Fruit fly (Drosophila melanogaster): ENCODE measurements around the gene CG12104.
A peak's percentile ranks its signal among the peaks of the same experiment; 100 is the strongest.

The CG12104 gene

dm6 chr3L:1609611-1610010, 7.1 kb upstream of the CG12104 start (continued):
- TF ChIP-seq Hr38 (GFP tag; optimal IDR thresholded peaks at IDR 0.05) = no peak
- no peak for TF ChIP-seq cyc (GFP tag; optimal IDR thresholded peaks at IDR 0.05)
- TF ChIP-seq net (GFP tag; optimal IDR thresholded peaks at IDR 0.05) = peak; percentile 21
- TF ChIP-seq Eip78C (GFP tag) = peak; percentile 77
- no peak for TF ChIP-seq pdm3 (GFP tag; optimal IDR thresholded peaks at IDR 0.05)
- TF ChIP-seq Eip75B (GFP tag; optimal IDR thresholded peaks at IDR 0.05) = no peak
- TF ChIP-seq CG15336 (GFP tag; IDR thresholded peaks at IDR 0.05) = peak; percentile 46; the same call in 1 of the 2 replicates
- TF ChIP-seq Ets21C (GFP tag; optimal IDR thresholded peaks at IDR 0.05) = no peak
- peak; percentile 9 for TF ChIP-seq Sox14 (GFP tag; optimal IDR thresholded peaks at IDR 0.05)
- TF ChIP-seq dac (GFP tag; optimal IDR thresholded peaks at IDR 0.05) = no peak
- TF ChIP-seq CG11762 (GFP tag; optimal IDR thresholded peaks at IDR 0.05; ENCODE audit: insufficient read depth) = no peak
- no peak for TF ChIP-seq Blimp-1 (GFP tag; optimal IDR thresholded peaks at IDR 0.05)
- TF ChIP-seq CG10669 (GFP tag; optimal IDR thresholded peaks at IDR 0.05) = no peak

DNA sequence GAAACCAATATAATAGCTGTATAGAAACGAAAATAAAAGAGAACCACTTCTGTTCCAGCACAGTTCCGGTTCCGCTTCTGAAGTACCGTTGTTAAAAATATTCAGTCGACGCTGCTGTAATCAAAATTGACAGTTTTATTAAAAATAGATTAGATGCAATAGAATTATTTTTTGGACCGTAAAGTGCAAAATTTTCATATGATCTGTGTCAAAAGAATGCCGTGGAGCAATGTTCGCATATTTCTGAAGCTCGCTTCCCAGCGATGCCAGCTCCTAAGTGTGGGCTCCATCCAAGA, 307 bp upstream of the CG12104 start, which contains the start of the genes CG18170 and CG33791:
Gene CG18170, plus strand, starts transcription at position 122 of the 296 bp plus-strand sequence.
Gene CG33791, plus strand, starts transcription at position 122 of the 296 bp plus-strand sequence.
- TF ChIP-seq Hr4 (GFP tag; optimal IDR thresholded peaks at IDR 0.05) (no peak), Eip93F (GFP tag; optimal IDR thresholded peaks at IDR 0.05) (no peak)

DNA sequence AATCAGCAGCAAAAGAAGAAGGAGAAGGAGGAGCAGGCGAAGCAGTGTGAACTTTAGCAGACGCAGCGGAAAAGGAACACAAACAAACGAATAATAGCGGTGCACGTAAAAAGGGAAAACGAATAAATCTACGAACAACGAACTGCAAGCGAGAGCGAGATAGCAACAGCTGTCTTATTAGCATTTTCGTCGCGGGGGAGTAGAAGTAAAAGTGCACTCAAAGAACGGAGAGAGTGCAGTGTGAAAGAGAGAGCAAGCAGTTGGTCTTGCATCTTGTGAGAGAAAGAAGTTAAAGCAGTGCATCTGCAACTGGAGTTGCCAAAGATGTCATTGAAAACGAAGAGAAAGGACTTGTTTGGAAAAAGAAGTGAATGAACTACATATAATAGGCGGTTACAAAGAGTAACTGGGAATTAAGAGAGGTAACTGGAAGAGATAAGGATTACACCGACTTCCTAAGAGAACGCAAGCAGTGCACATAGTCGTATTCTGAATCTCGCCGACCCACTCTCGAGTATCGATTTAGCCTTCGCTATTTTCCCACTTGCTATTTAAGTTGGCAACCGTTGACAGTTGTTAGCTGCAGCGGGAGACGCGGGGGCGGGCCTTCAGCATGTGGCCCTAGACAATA, 9.5 kb downstream of the CG12104 start:
- TF ChIP-seq CG11294 (GFP tag; IDR thresholded peaks at IDR 0.05) = no peak
- TF ChIP-seq Smox (GFP tag; optimal IDR thresholded peaks at IDR 0.05) = no peak
- TF ChIP-seq topi (GFP tag; optimal IDR thresholded peaks at IDR 0.05) = no peak
- peak; percentile 79 for TF ChIP-seq CG6163 (GFP tag; IDR thresholded peaks at IDR 0.05)
- no peak; the same call in 2 of the 3 replicates for TF ChIP-seq eg (GFP tag; IDR thresholded peaks at IDR 0.05)
- TF ChIP-seq Met (GFP tag; optimal IDR thresholded peaks at IDR 0.05) = no peak
- no peak for TF ChIP-seq CG7368 (GFP tag; optimal IDR thresholded peaks at IDR 0.05)
- TF ChIP-seq ss (GFP tag; optimal IDR thresholded peaks at IDR 0.05) = peak; percentile 34 to 45
- TF ChIP-seq Sox102F (GFP tag; optimal IDR thresholded peaks at IDR 0.05) = peak; percentile 6
- peak; percentile 26 for TF ChIP-seq CG6854 (GFP tag; optimal IDR thresholded peaks at IDR 0.05)
- TF ChIP-seq lz (GFP tag; optimal IDR thresholded peaks at IDR 0.05) = no peak
- peak; percentile 91 for TF ChIP-seq Blimp-1 (GFP tag; optimal IDR thresholded peaks at IDR 0.05)
- TF ChIP-seq svp (GFP tag) = peak; percentile 75
- no peak for TF ChIP-seq Gug (GFP tag; IDR thresholded peaks at IDR 0.05)
- no peak for TF ChIP-seq cyc (GFP tag; optimal IDR thresholded peaks at IDR 0.05)
- TF ChIP-seq CG11902 (GFP tag; optimal IDR thresholded peaks at IDR 0.05) = no peak
- peak; percentile 42 for TF ChIP-seq CG6276 (GFP tag; optimal IDR thresholded peaks at IDR 0.05)
- peak; percentile 31 for TF ChIP-seq Sox14 (GFP tag; optimal IDR thresholded peaks at IDR 0.05)
- TF ChIP-seq CG6808 (GFP tag; optimal IDR thresholded peaks at IDR 0.05) = peak; percentile 32
- TF ChIP-seq Hr39 (GFP tag; optimal IDR thresholded peaks at IDR 0.05) = no peak
- TF ChIP-seq dsx (GFP tag; optimal IDR thresholded peaks at IDR 0.05; ENCODE audit: poor library complexity, severe bottlenecking) = peak; percentile 36
- TF ChIP-seq CG15336 (GFP tag; IDR thresholded peaks at IDR 0.05) = 0 out of 2 replicates have a peak, but pooled peaks have one; percentile 21
- TF ChIP-seq CG10669 (GFP tag; optimal IDR thresholded peaks at IDR 0.05) = no peak
- no peak for TF ChIP-seq OdsH (GFP tag; optimal IDR thresholded peaks at IDR 0.05)
- no peak for TF ChIP-seq CG34406 (GFP tag; optimal IDR thresholded peaks at IDR 0.05)
- TF ChIP-seq CG3032 (tag; optimal IDR thresholded peaks at IDR 0.05) = no peak
- peak; percentile 7 for TF ChIP-seq net (GFP tag; optimal IDR thresholded peaks at IDR 0.05)
- no peak for TF ChIP-seq spab (GFP tag; optimal IDR thresholded peaks at IDR 0.05)
- no peak for TF ChIP-seq Eip93F (GFP tag; optimal IDR thresholded peaks at IDR 0.05)
- TF ChIP-seq CG9139 (GFP tag; optimal IDR thresholded peaks at IDR 0.05) = no peak
- TF ChIP-seq CG8319 (GFP tag; optimal IDR thresholded peaks at IDR 0.05) = no peak
- no peak for TF ChIP-seq Sox15 (GFP tag; optimal IDR thresholded peaks at IDR 0.05)
- no peak for TF ChIP-seq CG16779 (tag; optimal IDR thresholded peaks at IDR 0.05)
- peak; percentile 76 for TF ChIP-seq Eip78C (GFP tag)
- TF ChIP-seq Hr4 (GFP tag; optimal IDR thresholded peaks at IDR 0.05) = no peak
- peak; percentile 20 for TF ChIP-seq Lpt (GFP tag; optimal IDR thresholded peaks at IDR 0.05)
- TF ChIP-seq fkh (GFP tag; optimal IDR thresholded peaks at IDR 0.05) = no peak
- no peak; the same call in 2 of the 3 replicates for TF ChIP-seq CG8119 (GFP tag; IDR thresholded peaks at IDR 0.05)
- TF ChIP-seq CG11762 (GFP tag; optimal IDR thresholded peaks at IDR 0.05; ENCODE audit: insufficient read depth) = no peak
- TF ChIP-seq pdm3 (GFP tag; optimal IDR thresholded peaks at IDR 0.05) = no peak
- TF ChIP-seq vri (GFP tag; optimal IDR thresholded peaks at IDR 0.05) = no peak
- no peak for TF ChIP-seq acj6 (GFP tag; optimal IDR thresholded peaks at IDR 0.05)
